Fruit fly (Drosophila melanogaster) whole organism: ENCODE measurements around the gene CG15330.

ENCODE experiments used
- EcR ChIP-seq, 2 experiments: fragments of >200 bp; optimal IDR thresholded peaks; 2 replicates each; lab custom pipeline; 2017; ENCODE audit warnings: missing biosample characterization in 2 of 2, missing genetic modification characterization in 2 of 2, missing genetic modification reagents in 2 of 2
- pan ChIP-seq: fragments of >200 bp; optimal IDR thresholded peaks from 2 replicates; lab custom pipeline; 2017
- usp ChIP-seq: fragments of >200 bp; optimal IDR thresholded peaks from 2 replicates; lab custom pipeline; 2017; ENCODE audit warnings: missing biosample characterization, missing genetic modification characterization, mixed read lengths

- TF ChIP-seq pan (lab: Kevin White, UChicago) (no peak), usp (GFP tag; lab: Kevin White, UChicago) (no peak), EcR (GFP tag; optimal IDR thresholded peaks at IDR 0.05; lab: Kevin White, UChicago) (no peak)
Observed at dm6 chrX:7967848-7968143, 11.9 kb downstream of the CG15330 start.
